Worm (Caenorhabditis elegans) whole organism, young adult: ENCODE measurements around the gene ergi-2.

ENCODE experiments used
- B0336.3 ChIP-seq: fragments of 200-800 bp; sonication (Bioruptor generic); IDR thresholded peaks from 2 replicates; pipeline ENCODE4 v1.3.6; 2022; ENCODE audit warnings: missing genetic modification characterization, missing compliant biosample characterization
- F22D6.2 ChIP-seq: sonication (generic microtip); optimal IDR thresholded peaks from 2 replicates; lab custom pipeline; 2016; ENCODE audit warnings: mild to moderate bottlenecking, missing genetic modification characterization, missing compliant biosample characterization
- F52B5.7 ChIP-seq: sonication (generic microtip); optimal IDR thresholded peaks from 2 replicates; lab custom pipeline; 2016; ENCODE audit warnings: mild to moderate bottlenecking, missing genetic modification characterization, missing compliant biosample characterization
- F55B11.4 ChIP-seq: sonication (generic microtip); optimal IDR thresholded peaks from 2 replicates; lab custom pipeline; 2016; ENCODE audit warnings: missing compliant biosample characterization, missing genetic modification characterization, borderline replicate concordance; ENCODE audit not compliant: insufficient read depth
- F57C9.4 ChIP-seq: sonication (generic microtip); optimal IDR thresholded peaks from 2 replicates; lab custom pipeline; 2017; ENCODE audit warnings: mild to moderate bottlenecking, missing genetic modification characterization, missing compliant biosample characterization
- Y53G8AR.9 ChIP-seq: fragments of 200-800 bp; sonication (Bioruptor generic); conservative IDR thresholded peaks from 2 replicates; pipeline ENCODE4 v1.3.6; 2022; ENCODE audit warnings: missing genetic modification reagents, missing genetic modification characterization, missing compliant biosample characterization
- Y56A3A.18 ChIP-seq: fragments of 200-800 bp; sonication (Bioruptor generic); IDR thresholded peaks from 2 replicates; pipeline ENCODE4 v1.3.6; 2022; ENCODE audit warnings: missing genetic modification reagents, missing genetic modification characterization, missing compliant biosample characterization
- ZK185.1 ChIP-seq: sonication (generic microtip); optimal IDR thresholded peaks from 2 replicates; lab custom pipeline; 2016; ENCODE audit warnings: mild to moderate bottlenecking, missing genetic modification characterization, missing compliant biosample characterization; ENCODE audit not compliant: poor library complexity, severe bottlenecking
- aptf-2 ChIP-seq: fragments of 200-800 bp; sonication (Bioruptor generic); conservative IDR thresholded peaks from 2 replicates; pipeline ENCODE4 v1.3.6; 2022; ENCODE audit warnings: missing genetic modification reagents, missing genetic modification characterization, missing compliant biosample characterization
- athp-1 ChIP-seq: sonication (generic microtip); optimal IDR thresholded peaks from 2 replicates; lab custom pipeline; 2017; ENCODE audit warnings: mild to moderate bottlenecking, missing genetic modification characterization, missing compliant biosample characterization
- attf-6 ChIP-seq: fragments of 200-800 bp; sonication (Bioruptor generic); IDR thresholded peaks from 2 replicates; pipeline ENCODE4 v1.3.6; 2022; ENCODE audit warnings: missing genetic modification reagents, missing genetic modification characterization, missing compliant biosample characterization
- bed-1 ChIP-seq: fragments of 200-800 bp; sonication (Bioruptor generic); IDR thresholded peaks from 2 replicates; pipeline ENCODE4 v1.3.6; 2022; ENCODE audit warnings: missing genetic modification reagents, missing genetic modification characterization, missing compliant biosample characterization
- cebp-1 ChIP-seq, 2 experiments: fragments of 200-800 bp in 1 of 2; sonication (Bioruptor generic) in 1 of 2; sonication (generic microtip) in 1 of 2; IDR thresholded peaks in 1 of 2; optimal IDR thresholded peaks in 1 of 2; 2 replicates each; pipeline versions ENCODE4 v1.3.6 to Lab custom; 2017 to 2022; ENCODE audit warnings: missing compliant biosample characterization in 2 of 2, missing genetic modification characterization in 2 of 2, mild to moderate bottlenecking in 1 of 2, missing genetic modification reagents in 1 of 2, moderate library complexity in 1 of 2
- cebp-2 ChIP-seq: fragments of 200-800 bp; sonication (Bioruptor generic); IDR thresholded peaks from 2 replicates; pipeline ENCODE4 v1.3.6; 2022; ENCODE audit warnings: missing genetic modification characterization, missing compliant biosample characterization
- chd-7 ChIP-seq: sonication (generic microtip); optimal IDR thresholded peaks from 2 replicates; lab custom pipeline; 2016; ENCODE audit warnings: mild to moderate bottlenecking, missing genetic modification characterization, moderate library complexity, missing compliant biosample characterization
- dpff-1 ChIP-seq: sonication (generic microtip); optimal IDR thresholded peaks from 2 replicates; lab custom pipeline; 2017; ENCODE audit warnings: mild to moderate bottlenecking, missing genetic modification characterization, missing compliant biosample characterization
- dpl-1 ChIP-seq: fragments of 150-350 bp; optimal IDR thresholded peaks from 2 replicates; lab custom pipeline; 2014; ENCODE audit warnings: missing biosample characterization, missing genetic modification reagents, missing genetic modification characterization
- ets-4 ChIP-seq: fragments of 200-800 bp; sonication (Bioruptor generic); optimal IDR thresholded peaks from 2 replicates; lab custom pipeline; 2018; ENCODE audit warnings: mild to moderate bottlenecking, missing genetic modification characterization, missing compliant biosample characterization
- him-1 ChIP-seq: sonication (generic microtip); optimal IDR thresholded peaks from 2 replicates; lab custom pipeline; 2016; ENCODE audit warnings: missing genotype, missing genetic modification reagents, missing genetic modification characterization, missing compliant biosample characterization
- hmg-1.2 ChIP-seq: fragments of 200-800 bp; sonication (Bioruptor generic); IDR thresholded peaks from 2 replicates; pipeline ENCODE4 v1.3.6; 2022; ENCODE audit warnings: missing genetic modification reagents, missing genetic modification characterization, missing compliant biosample characterization
- hrde-1 ChIP-seq: sonication (generic microtip); optimal IDR thresholded peaks from 2 replicates; lab custom pipeline; 2016; ENCODE audit warnings: missing genetic modification characterization, mild to moderate bottlenecking, missing compliant biosample characterization, moderate library complexity, missing genotype, missing genetic modification reagents, borderline replicate concordance
- let-607 ChIP-seq, 2 experiments: fragments of 200-800 bp in 1 of 2; sonication (Bioruptor generic) in 1 of 2; sonication (generic microtip) in 1 of 2; optimal IDR thresholded peaks; 2 replicates each; lab custom pipeline; 2016 to 2018; ENCODE audit warnings: mild to moderate bottlenecking in 2 of 2, missing compliant biosample characterization in 2 of 2, missing genetic modification characterization in 2 of 2, moderate library complexity in 2 of 2, missing genotype in 1 of 2
- lin-40 ChIP-seq: sonication (generic microtip); optimal IDR thresholded peaks from 2 replicates; lab custom pipeline; 2016; ENCODE audit warnings: missing genetic modification characterization, mild to moderate bottlenecking, missing compliant biosample characterization, missing genotype, missing genetic modification reagents
- lsy-27 ChIP-seq: sonication (generic microtip); optimal IDR thresholded peaks from 2 replicates; lab custom pipeline; 2017; ENCODE audit warnings: missing genetic modification characterization, mild to moderate bottlenecking, missing compliant biosample characterization, antibody characterized with exemption, missing genotype, borderline replicate concordance; ENCODE audit not compliant: insufficient read depth
- madf-10 ChIP-seq: sonication (generic microtip); optimal IDR thresholded peaks from 2 replicates; lab custom pipeline; 2016; ENCODE audit warnings: mild to moderate bottlenecking, missing genetic modification characterization, missing compliant biosample characterization
- madf-3 ChIP-seq: fragments of 200-800 bp; sonication (Bioruptor generic); IDR thresholded peaks from 2 replicates; pipeline ENCODE4 v1.3.6; 2022; ENCODE audit warnings: missing genetic modification reagents, missing genetic modification characterization, missing compliant biosample characterization
- madf-6 ChIP-seq: fragments of 200-800 bp; sonication (Bioruptor generic); IDR thresholded peaks from 2 replicates; pipeline ENCODE4 v1.3.6; 2022; ENCODE audit warnings: missing genetic modification reagents, missing genetic modification characterization, missing compliant biosample characterization
- madf-8 ChIP-seq: fragments of 200-800 bp; sonication (Bioruptor generic); conservative IDR thresholded peaks from 2 replicates; pipeline ENCODE4 v1.3.6; 2022; ENCODE audit warnings: missing genetic modification reagents, missing genetic modification characterization, missing compliant biosample characterization
- nfyb-1 ChIP-seq: fragments of 200-800 bp; sonication (Bioruptor generic); IDR thresholded peaks from 2 replicates; pipeline ENCODE4 v1.3.6; 2022; ENCODE audit warnings: missing genetic modification reagents, missing genetic modification characterization, missing compliant biosample characterization
- nhr-179 ChIP-seq: sonication (generic microtip); optimal IDR thresholded peaks from 2 replicates; lab custom pipeline; 2016; ENCODE audit warnings: mild to moderate bottlenecking, missing genetic modification characterization, missing compliant biosample characterization
- pbrm-1 ChIP-seq: fragments of 200-800 bp; sonication (Bioruptor generic); IDR thresholded peaks from 2 replicates; pipeline ENCODE4 v1.3.6; 2022; ENCODE audit warnings: missing genetic modification reagents, missing genetic modification characterization, missing compliant biosample characterization
- repo-1 ChIP-seq: sonication (generic microtip); optimal IDR thresholded peaks from 2 replicates; lab custom pipeline; 2017; ENCODE audit warnings: mild to moderate bottlenecking, missing genetic modification characterization, missing compliant biosample characterization
- rpc-1 ChIP-seq, 2 experiments: fragments of 150-350 bp in 1 of 2; sonication (generic microtip) in 1 of 2; optimal IDR thresholded peaks; 2 replicates each; lab custom pipeline; 2014 to 2018; ENCODE audit warnings: missing biosample characterization in 1 of 2, missing genetic modification characterization in 1 of 2, missing genetic modification reagents in 1 of 2, missing genotype in 1 of 2
- snpc-1.1 ChIP-seq: sonication (generic microtip); optimal IDR thresholded peaks from 2 replicates; lab custom pipeline; 2017; ENCODE audit warnings: missing genetic modification characterization, mild to moderate bottlenecking, missing compliant biosample characterization, antibody characterized with exemption, moderate library complexity, missing genotype, missing genetic modification reagents; ENCODE audit not compliant: insufficient read depth
- snpc-3.4 ChIP-seq: sonication (generic microtip); optimal IDR thresholded peaks from 2 replicates; lab custom pipeline; 2017; ENCODE audit warnings: missing genetic modification characterization, mild to moderate bottlenecking, missing compliant biosample characterization, antibody characterized with exemption, moderate library complexity, missing genotype, missing genetic modification reagents
- snpc-4 ChIP-seq, 5 experiments: fragments of 150-350 bp in 1 of 5; sonication (generic microtip) in 4 of 5; optimal IDR thresholded peaks; 2 replicates each; lab custom pipeline; 2014 to 2018; ENCODE audit warnings: missing genetic modification characterization in 5 of 5, missing biosample characterization in 3 of 5, antibody characterized with exemption in 2 of 5, mild to moderate bottlenecking in 2 of 5, missing compliant biosample characterization in 2 of 5, missing genotype in 2 of 5, moderate library complexity in 2 of 5, missing genetic modification reagents in 1 of 5
- tbp1 ChIP-seq: fragments of 200-800 bp; sonication (Bioruptor generic); optimal IDR thresholded peaks from 2 replicates; lab custom pipeline; 2018; ENCODE audit warnings: mild to moderate bottlenecking, missing genetic modification characterization, missing compliant biosample characterization
- tbx-9 ChIP-seq: sonication (generic microtip); optimal IDR thresholded peaks from 2 replicates; lab custom pipeline; 2016; ENCODE audit warnings: borderline replicate concordance, missing genetic modification characterization, inconsistent platforms, missing compliant biosample characterization
- zfh-2 ChIP-seq: fragments of 200-800 bp; sonication (Bioruptor generic); conservative IDR thresholded peaks from 2 replicates; pipeline ENCODE4 v1.3.6; 2022; ENCODE audit warnings: missing genetic modification reagents, missing genetic modification characterization, missing compliant biosample characterization
- ztf-25 ChIP-seq: fragments of 200-800 bp; sonication (Bioruptor generic); IDR thresholded peaks from 2 replicates; pipeline ENCODE4 v1.3.6; 2022; ENCODE audit warnings: missing genetic modification reagents, missing genetic modification characterization, missing compliant biosample characterization

ergi-2 gene

ce11 chrX:15039029-15039695, 32.1 kb upstream of the ergi-2 start:
- no peak for TF ChIP-seq aptf-2 (GFP tag; lab: Robert Waterston, UW)
- no peak for TF ChIP-seq cebp-2 (GFP tag; lab: Robert Waterston, UW)
- TF ChIP-seq ztf-25 (GFP tag; lab: Robert Waterston, UW) = no peak
- no peak for TF ChIP-seq madf-8 (GFP tag; lab: Robert Waterston, UW)
- no peak for TF ChIP-seq Y53G8AR.9
- TF ChIP-seq snpc-1.1 (tag; lab: Kevin White, UChicago) = no peak

- no peak for TF ChIP-seq F55B11.4 (tag; lab: Kevin White, UChicago)
- TF ChIP-seq attf-6 (GFP tag; lab: Robert Waterston, UW) = no peak
- no peak for TF ChIP-seq lsy-27 (tag; lab: Kevin White, UChicago)
- TF ChIP-seq ZK185.1 = peak; percentile 19
- TF ChIP-seq lin-40 (tag; lab: Kevin White, UChicago) = peak; percentile 51
- TF ChIP-seq athp-1 (tag; lab: Kevin White, UChicago) = peak; percentile 16
- no peak for TF ChIP-seq zfh-2
- TF ChIP-seq F52B5.7 (tag; lab: Kevin White, UChicago) = no peak
- peak; percentile 17 for TF ChIP-seq F22D6.2
- TF ChIP-seq ets-4 (GFP tag; lab: Kevin White, UChicago) = no peak
- peak; percentile 59; the same call in 1 of the 2 replicates for TF ChIP-seq madf-3 (GFP tag; lab: Robert Waterston, UW)
- peak; percentile 28; the same call in 1 of the 2 replicates for TF ChIP-seq nfyb-1 (GFP tag; lab: Robert Waterston, UW)
- TF ChIP-seq pbrm-1 (GFP tag; lab: Robert Waterston, UW) = no peak
- TF ChIP-seq him-1 (tag; lab: Kevin White, UChicago) = no peak
- TF ChIP-seq tbx-9 (tag; lab: Kevin White, UChicago) = no peak
- TF ChIP-seq cebp-1 (GFP tag; IDR thresholded peaks at IDR 0.05; lab: Robert Waterston, UW) = no peak
- peak; percentile 21 for TF ChIP-seq cebp-1 (tag; optimal IDR thresholded peaks at IDR 0.05; lab: Kevin White, UChicago)
- TF ChIP-seq madf-6 (GFP tag; lab: Robert Waterston, UW) = no peak
- no peak for TF ChIP-seq dpff-1
- peak; percentile 41 for TF ChIP-seq chd-7 (tag; lab: Kevin White, UChicago)
- peak; percentile 65 for TF ChIP-seq repo-1 (tag; lab: Kevin White, UChicago)
These were observed 29.2 kb upstream of the ergi-2 start for ce11 chrX:15036287-15036686.

ce11 chrX:15035748-15036147, 28.6 kb upstream of the ergi-2 start:
- no peak for TF ChIP-seq let-607 (tag; optimal IDR thresholded peaks at IDR 0.05; lab: Kevin White, UChicago)
- TF ChIP-seq ets-4 (GFP tag; lab: Kevin White, UChicago) = no peak
- TF ChIP-seq F57C9.4 (tag; lab: Kevin White, UChicago) = no peak
- TF ChIP-seq nhr-179 (tag; lab: Kevin White, UChicago) = no peak
- TF ChIP-seq rpc-1 (optimal IDR thresholded peaks at IDR 0.05; lab: Kevin White, UChicago) = no peak
- TF ChIP-seq rpc-1 (tag; optimal IDR thresholded peaks at IDR 0.05; lab: Kevin White, UChicago) = no peak
- no peak for TF ChIP-seq hrde-1 (tag; lab: Kevin White, UChicago)
- TF ChIP-seq dpl-1 (GFP tag; lab: Kevin White, UChicago) = no peak
- TF ChIP-seq cebp-1 (GFP tag; IDR thresholded peaks at IDR 0.05; lab: Robert Waterston, UW) = no peak
- TF ChIP-seq cebp-1 (tag; optimal IDR thresholded peaks at IDR 0.05; lab: Kevin White, UChicago) = no peak
- TF ChIP-seq madf-10 = no peak
- no peak for TF ChIP-seq B0336.3
- TF ChIP-seq bed-1 (GFP tag; lab: Robert Waterston, UW) = no peak
- TF ChIP-seq hmg-1.2 (GFP tag; lab: Robert Waterston, UW) = no peak
- TF ChIP-seq tbp1 (GFP tag; lab: Kevin White, UChicago) = no peak
- TF ChIP-seq snpc-3.4 = no peak
- no peak for TF ChIP-seq snpc-4 (GFP tag; optimal IDR thresholded peaks at IDR 0.05; lab: Kevin White, UChicago)
- no peak for TF ChIP-seq snpc-4 (tag; optimal IDR thresholded peaks at IDR 0.05; lab: Kevin White, UChicago)
- no peak for TF ChIP-seq Y56A3A.18 (GFP tag; lab: Robert Waterston, UW)
